Fruit fly (Drosophila melanogaster) whole organism, embryonic: Measurements from ENCODE around the gene MED28.
A peak's percentile ranks its signal among the peaks of the same experiment; 100 is the strongest.

ENCODE experiments used
- CG11695 ChIP-seq: fragments of 200-800 bp; sonication (Bioruptor generic); IDR thresholded peaks from 3 replicates; pipeline ENCODE4 v1.3.6; 2022; ENCODE audit warnings: missing biosample characterization, missing genetic modification characterization
- CG18764 ChIP-seq: fragments of 200-800 bp; sonication (Bioruptor generic); optimal IDR thresholded peaks from 3 replicates; lab custom pipeline; 2016; ENCODE audit warnings: missing biosample characterization, missing genetic modification characterization
- CG3281 ChIP-seq: fragments of 200-800 bp; sonication (Bioruptor generic); optimal IDR thresholded peaks from 3 replicates; lab custom pipeline; 2017; ENCODE audit warnings: missing biosample characterization, mild to moderate bottlenecking, missing genetic modification characterization
- Dbx ChIP-seq: fragments of 200-800 bp; sonication (Bioruptor generic); IDR thresholded peaks from 3 replicates; pipeline ENCODE4 v1.3.6; 2022; ENCODE audit warnings: missing biosample characterization, missing genetic modification characterization
- Fer2 ChIP-seq: fragments of 200-800 bp; sonication (Bioruptor generic); optimal IDR thresholded peaks from 2 replicates; lab custom pipeline; 2018; ENCODE audit warnings: missing biosample characterization, mild to moderate bottlenecking, missing genetic modification characterization, moderate library complexity
- HLH4C ChIP-seq: fragments of 200-800 bp; sonication (Bioruptor generic); IDR thresholded peaks from 3 replicates; pipeline ENCODE4 v1.3.6; 2022; ENCODE audit warnings: missing biosample characterization, missing genetic modification characterization; ENCODE audit not compliant: partially characterized antibody
- HLHmδ ChIP-seq: fragments of 200-800 bp; sonication (Bioruptor generic); optimal IDR thresholded peaks from 2 replicates; lab custom pipeline; 2018; ENCODE audit warnings: missing biosample characterization, mild to moderate bottlenecking, missing genetic modification characterization, moderate library complexity
- bsh ChIP-seq, 2 experiments: fragments of 200-800 bp; sonication (Bioruptor generic); optimal IDR thresholded peaks; 2 replicates each; lab custom pipeline; 2017 to 2018; ENCODE audit warnings: mild to moderate bottlenecking in 2 of 2, missing biosample characterization in 2 of 2, missing genetic modification characterization in 2 of 2, moderate library complexity in 1 of 2
- dati ChIP-seq: fragments of 200-800 bp; sonication (Bioruptor generic); IDR thresholded peaks from 2 replicates; pipeline ENCODE4 v1.3.6; 2022; ENCODE audit warnings: missing biosample characterization, missing genetic modification characterization
- gsb ChIP-seq: fragments of 200-800 bp; sonication (Bioruptor generic); IDR thresholded peaks from 2 replicates; pipeline ENCODE4 v1.3.6; 2022; ENCODE audit warnings: missing biosample characterization, missing genetic modification characterization
- hkb ChIP-seq, 2 experiments: fragments of 200-800 bp in 1 of 2; fragments of >200 bp in 1 of 2; sonication (Bioruptor generic) in 1 of 2; IDR thresholded peaks in 1 of 2; optimal IDR thresholded peaks in 1 of 2; 2 replicates each; pipeline versions ENCODE4 v1.3.6 to Lab custom; 2017 to 2022; ENCODE audit warnings: missing biosample characterization in 1 of 2, missing genetic modification characterization in 1 of 2
- pros ChIP-seq: fragments of 200-800 bp; sonication (Bioruptor generic); optimal IDR thresholded peaks from 3 replicates; lab custom pipeline; 2019; ENCODE audit warnings: missing biosample characterization, mild to moderate bottlenecking, missing genetic modification characterization, moderate library complexity
- sc ChIP-seq, 3 experiments: fragments of >200 bp in 2 of 3; fragments of 200-800 bp in 1 of 3; sonication (Bioruptor generic) in 1 of 3; optimal IDR thresholded peaks; 2 replicates in 2 of 3; 3 replicates in 1 of 3; lab custom pipeline; 2017; ENCODE audit warnings: mild to moderate bottlenecking in 1 of 3, missing biosample characterization in 1 of 3, missing genetic modification characterization in 1 of 3, missing genetic modification reagents in 1 of 3
- slbo ChIP-seq: fragments of 200-800 bp; sonication (Bioruptor generic); IDR thresholded peaks from 2 replicates; pipeline ENCODE4 v1.3.6; 2022; ENCODE audit warnings: missing biosample characterization, missing genetic modification characterization

DNA sequence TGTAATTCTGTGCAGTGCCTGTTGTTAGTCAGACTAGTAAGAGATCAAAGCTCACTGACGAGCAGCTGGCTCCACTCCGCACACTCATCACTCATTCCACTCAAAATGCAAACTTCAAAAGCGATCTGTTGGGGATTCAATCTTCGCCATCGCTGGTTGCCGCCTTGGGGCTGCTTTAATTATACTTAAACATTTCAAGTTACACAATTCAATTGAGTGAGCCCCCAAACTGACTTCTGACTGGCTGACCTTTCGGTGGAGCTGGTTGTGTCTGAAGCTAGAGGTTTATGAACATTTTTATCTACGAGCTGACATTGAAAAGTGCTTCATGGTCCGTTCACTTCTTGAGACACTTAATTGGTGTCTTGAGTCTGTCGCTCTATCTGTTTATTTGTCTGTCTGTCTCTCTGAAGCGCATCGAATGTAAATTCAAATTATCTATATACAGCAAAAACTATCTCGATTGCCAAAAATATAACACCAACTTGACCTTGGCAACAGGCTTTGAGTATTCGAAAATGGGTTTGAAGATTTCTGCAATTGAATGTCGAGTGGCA is 39.5 kb upstream of the MED28 start:
- TF ChIP-seq gsb (GFP tag; lab: Robert Waterston, UW) = no peak
- no peak for TF ChIP-seq HLHmδ (GFP tag; lab: Kevin White, UChicago)
- TF ChIP-seq HLH4C = no peak
- TF ChIP-seq CG18764 (GFP tag; lab: Kevin White, UChicago) = no peak
- TF ChIP-seq CG11695 (GFP tag; lab: Robert Waterston, UW) = no peak
- no peak for TF ChIP-seq bsh (GFP tag; optimal IDR thresholded peaks at IDR 0.05; lab: Kevin White, UChicago)
- no peak for TF ChIP-seq sc (optimal IDR thresholded peaks at IDR 0.05; lab: Kevin White, UChicago)
- TF ChIP-seq sc (GFP tag; optimal IDR thresholded peaks at IDR 0.05; lab: Kevin White, UChicago) = no peak
- no peak for TF ChIP-seq hkb (optimal IDR thresholded peaks at IDR 0.05; lab: Kevin White, UChicago)
- TF ChIP-seq hkb (GFP tag; IDR thresholded peaks at IDR 0.05; lab: Robert Waterston, UW) = no peak
- TF ChIP-seq Dbx = no peak
- no peak for TF ChIP-seq slbo
- peak; percentile 95 for TF ChIP-seq pros
- no peak for TF ChIP-seq dati (GFP tag; lab: Robert Waterston, UW)
- no peak for TF ChIP-seq CG3281 (GFP tag; lab: Kevin White, UChicago)
- TF ChIP-seq Fer2 (tag; lab: Kevin White, UChicago) = no peak
